Fruit fly (Drosophila melanogaster) whole organism, embryonic: ENCODE measurements around the gene Psn.

Experiments
- BtbVII ChIP-seq: fragments of 200-800 bp; sonication (Bioruptor generic); optimal IDR thresholded peaks from 3 replicates; lab custom pipeline; 2017; ENCODE audit warnings: missing biosample characterization, mild to moderate bottlenecking, missing genetic modification characterization
- CG10147 ChIP-seq: fragments of 200-800 bp; sonication (Bioruptor generic); optimal IDR thresholded peaks from 2 replicates; lab custom pipeline; 2019; ENCODE audit warnings: missing biosample characterization, mild to moderate bottlenecking, missing genetic modification characterization, moderate library complexity
- CG10431 ChIP-seq: fragments of 200-800 bp; sonication (Bioruptor generic); optimal IDR thresholded peaks from 3 replicates; lab custom pipeline; 2018; ENCODE audit warnings: missing biosample characterization, mild to moderate bottlenecking, missing genetic modification characterization
- CG10462 ChIP-seq: fragments of 200-800 bp; sonication (Bioruptor generic); optimal IDR thresholded peaks from 2 replicates; lab custom pipeline; 2016; ENCODE audit warnings: missing biosample characterization, missing genetic modification characterization
- CG10979 ChIP-seq: fragments of 200-800 bp; sonication (Bioruptor generic); optimal IDR thresholded peaks from 2 replicates; lab custom pipeline; 2018; ENCODE audit warnings: missing biosample characterization, mild to moderate bottlenecking, missing genetic modification characterization, moderate library complexity
- CG11695 ChIP-seq: fragments of 200-800 bp; sonication (Bioruptor generic); IDR thresholded peaks from 3 replicates; pipeline ENCODE4 v1.3.6; 2022; ENCODE audit warnings: missing biosample characterization, missing genetic modification characterization
- CG12299 ChIP-seq: fragments of 200-800 bp; sonication (Bioruptor generic); optimal IDR thresholded peaks from 2 replicates; lab custom pipeline; 2018; ENCODE audit warnings: missing biosample characterization, mild to moderate bottlenecking, missing genetic modification characterization
- CG14965 ChIP-seq: fragments of 200-800 bp; sonication (Bioruptor generic); optimal IDR thresholded peaks from 2 replicates; lab custom pipeline; 2016; ENCODE audit warnings: missing biosample characterization, missing genetic modification characterization, borderline replicate concordance
- CG1602 ChIP-seq: fragments of 200-800 bp; sonication (Bioruptor generic); optimal IDR thresholded peaks from 3 replicates; lab custom pipeline; 2016; ENCODE audit warnings: missing biosample characterization, missing genetic modification characterization
- CG1647 ChIP-seq: fragments of 200-800 bp; sonication (Bioruptor generic); optimal IDR thresholded peaks from 3 replicates; lab custom pipeline; 2016; ENCODE audit warnings: missing biosample characterization, missing genetic modification characterization
- CG1832 ChIP-seq: fragments of 200-800 bp; sonication (Bioruptor generic); optimal IDR thresholded peaks from 2 replicates; lab custom pipeline; 2017; ENCODE audit warnings: missing biosample characterization, mild to moderate bottlenecking, missing genetic modification characterization, inconsistent platforms
- CG18619 ChIP-seq: fragments of 200-800 bp; sonication (Bioruptor generic); optimal IDR thresholded peaks from 3 replicates; lab custom pipeline; 2017; ENCODE audit warnings: missing biosample characterization, mild to moderate bottlenecking, missing genetic modification characterization
- CG34376 ChIP-seq: fragments of 200-800 bp; sonication (Bioruptor generic); optimal IDR thresholded peaks from 2 replicates; lab custom pipeline; 2018; ENCODE audit warnings: missing biosample characterization, mild to moderate bottlenecking, missing genetic modification characterization
- CG4328 ChIP-seq: fragments of 200-800 bp; sonication (Bioruptor generic); optimal IDR thresholded peaks from 3 replicates; lab custom pipeline; 2017; ENCODE audit warnings: missing biosample characterization, missing genetic modification reagents, missing genetic modification characterization
- CG6654 ChIP-seq: fragments of 200-800 bp; sonication (Bioruptor generic); optimal IDR thresholded peaks from 2 replicates; lab custom pipeline; 2017; ENCODE audit warnings: missing biosample characterization, mild to moderate bottlenecking, missing genetic modification characterization
- CG7786 ChIP-seq: fragments of 200-800 bp; sonication (Bioruptor generic); optimal IDR thresholded peaks from 2 replicates; lab custom pipeline; 2016; ENCODE audit warnings: missing biosample characterization, missing genetic modification characterization
- CG7839 ChIP-seq: fragments of 200-800 bp; sonication (Bioruptor generic); optimal IDR thresholded peaks from 3 replicates; lab custom pipeline; 2018; ENCODE audit warnings: missing biosample characterization, mild to moderate bottlenecking, missing genetic modification characterization, moderate library complexity
- CG8765 ChIP-seq: fragments of 200-800 bp; sonication (Bioruptor generic); IDR thresholded peaks from 2 replicates; pipeline ENCODE4 v1.3.6; 2022; ENCODE audit warnings: missing biosample characterization, missing genetic modification characterization
- CG9932 ChIP-seq: fragments of 200-800 bp; sonication (Bioruptor generic); IDR thresholded peaks from 2 replicates; pipeline ENCODE4 v1.3.6; 2022; ENCODE audit warnings: missing biosample characterization, missing genetic modification characterization
- Eip74EF ChIP-seq, 2 experiments: fragments of 200-800 bp in 1 of 2; fragments of >200 bp in 1 of 2; sonication (Bioruptor generic) in 1 of 2; optimal IDR thresholded peaks; 2 replicates each; lab custom pipeline; 2017 to 2019; ENCODE audit warnings: missing biosample characterization in 2 of 2, missing genetic modification characterization in 2 of 2, mild to moderate bottlenecking in 1 of 2, moderate library complexity in 1 of 2
- Elba2 ChIP-seq: fragments of 200-800 bp; sonication (Bioruptor generic); optimal IDR thresholded peaks from 3 replicates; lab custom pipeline; 2016; ENCODE audit warnings: missing biosample characterization, missing genetic modification characterization
- Ets65A ChIP-seq: fragments of 200-800 bp; sonication (Bioruptor generic); peaks from one replicate; lab custom pipeline; 2016; ENCODE audit warnings: missing biosample characterization, missing genetic modification characterization
- Hmr ChIP-seq: fragments of 200-800 bp; sonication (Bioruptor generic); optimal IDR thresholded peaks from 3 replicates; lab custom pipeline; 2017; ENCODE audit warnings: mild to moderate bottlenecking, missing biosample characterization, missing genetic modification reagents, missing genetic modification characterization
- NC2β ChIP-seq: fragments of 200-800 bp; sonication (Bioruptor generic); optimal IDR thresholded peaks from 2 replicates; lab custom pipeline; 2016; ENCODE audit warnings: missing biosample characterization, missing genetic modification characterization
- NFAT ChIP-seq: fragments of 200-800 bp; sonication (Bioruptor generic); IDR thresholded peaks from 2 replicates; pipeline ENCODE4 v1.3.6; 2022; ENCODE audit warnings: missing biosample characterization, missing genetic modification characterization
- Rfx ChIP-seq: fragments of 200-800 bp; sonication (Bioruptor generic); IDR thresholded peaks from 2 replicates; pipeline ENCODE4 v1.3.6; 2022; ENCODE audit warnings: missing biosample characterization, missing genetic modification characterization
- Taf1 ChIP-seq: fragments of 200-800 bp; sonication (Bioruptor generic); IDR thresholded peaks from 2 replicates; pipeline ENCODE4 v1.3.6; 2022; ENCODE audit warnings: missing biosample characterization, missing genetic modification characterization
- Vsx1 ChIP-seq: fragments of 200-800 bp; sonication (Bioruptor generic); optimal IDR thresholded peaks from 2 replicates; lab custom pipeline; 2017; ENCODE audit warnings: missing biosample characterization, mild to moderate bottlenecking, missing genetic modification characterization, missing genetic modification reagents
- Xrp1 ChIP-seq: fragments of 200-800 bp; sonication (Bioruptor generic); IDR thresholded peaks from 2 replicates; pipeline ENCODE4 v1.3.6; 2022; ENCODE audit warnings: missing biosample characterization, missing genetic modification characterization
- abd-A ChIP-seq: fragments of 200-800 bp; sonication (Bioruptor generic); optimal IDR thresholded peaks from 3 replicates; lab custom pipeline; 2019; ENCODE audit warnings: missing biosample characterization, mild to moderate bottlenecking, missing genetic modification characterization, moderate library complexity
- amos ChIP-seq: fragments of 200-800 bp; sonication (Bioruptor generic); IDR thresholded peaks from 2 replicates; pipeline ENCODE4 v1.3.6; 2022; ENCODE audit warnings: missing biosample characterization, missing genetic modification characterization; ENCODE audit not compliant: partially characterized antibody
- aop ChIP-seq: fragments of 200-800 bp; sonication (Bioruptor generic); IDR thresholded peaks from 2 replicates; pipeline ENCODE4 v1.3.6; 2022; ENCODE audit warnings: missing biosample characterization, missing genetic modification characterization
- ap ChIP-seq: fragments of 200-800 bp; sonication (Bioruptor generic); IDR thresholded peaks from 2 replicates; pipeline ENCODE4 v1.3.6; 2022; ENCODE audit warnings: missing biosample characterization, missing genetic modification characterization
- cg ChIP-seq: fragments of 200-800 bp; sonication (Bioruptor generic); optimal IDR thresholded peaks from 3 replicates; lab custom pipeline; 2019; ENCODE audit warnings: missing biosample characterization, mild to moderate bottlenecking, missing genetic modification characterization, moderate library complexity
- crol ChIP-seq: fragments of 200-800 bp; sonication (Bioruptor generic); IDR thresholded peaks from 2 replicates; pipeline ENCODE4 v1.3.6; 2022; ENCODE audit warnings: missing biosample characterization, missing genetic modification characterization
- dysf ChIP-seq: fragments of 200-800 bp; sonication (Bioruptor generic); IDR thresholded peaks from 3 replicates; pipeline ENCODE4 v1.3.6; 2022; ENCODE audit warnings: missing biosample characterization, missing genetic modification characterization
- ems ChIP-seq: fragments of 200-800 bp; sonication (Bioruptor generic); optimal IDR thresholded peaks from 3 replicates; lab custom pipeline; 2016; ENCODE audit warnings: missing biosample characterization, missing genetic modification characterization
- en ChIP-seq: fragments of 200-800 bp; sonication (Bioruptor generic); optimal IDR thresholded peaks from 2 replicates; lab custom pipeline; 2016; ENCODE audit warnings: missing biosample characterization, missing genetic modification characterization
- gce ChIP-seq: fragments of 200-800 bp; sonication (Bioruptor generic); IDR thresholded peaks from 3 replicates; pipeline ENCODE4 v1.3.6; 2022; ENCODE audit warnings: missing biosample characterization, missing genetic modification characterization
- gcm2 ChIP-seq: fragments of 200-800 bp; sonication (Bioruptor generic); optimal IDR thresholded peaks from 2 replicates; lab custom pipeline; 2016; ENCODE audit warnings: missing biosample characterization, missing genetic modification characterization
- hkb ChIP-seq, 2 experiments: fragments of 200-800 bp in 1 of 2; fragments of >200 bp in 1 of 2; sonication (Bioruptor generic) in 1 of 2; IDR thresholded peaks in 1 of 2; optimal IDR thresholded peaks in 1 of 2; 2 replicates each; pipeline versions ENCODE4 v1.3.6 to Lab custom; 2017 to 2022; ENCODE audit warnings: missing biosample characterization in 1 of 2, missing genetic modification characterization in 1 of 2
- ken ChIP-seq: fragments of 200-800 bp; sonication (Bioruptor generic); IDR thresholded peaks from 3 replicates; pipeline ENCODE4 v1.3.6; 2022; ENCODE audit warnings: missing biosample characterization, missing genetic modification characterization
- pita ChIP-seq: fragments of 200-800 bp; sonication (Bioruptor generic); optimal IDR thresholded peaks from 2 replicates; lab custom pipeline; 2017; ENCODE audit warnings: missing biosample characterization, mild to moderate bottlenecking, missing genetic modification characterization
- rib ChIP-seq: fragments of 200-800 bp; sonication (Bioruptor generic); IDR thresholded peaks from 2 replicates; pipeline ENCODE4 v1.3.6; 2022; ENCODE audit warnings: missing biosample characterization, missing genetic modification characterization
- slou ChIP-seq: fragments of 200-800 bp; sonication (Bioruptor generic); optimal IDR thresholded peaks from 3 replicates; lab custom pipeline; 2016; ENCODE audit warnings: missing biosample characterization, missing genetic modification characterization
- ssp ChIP-seq: fragments of 200-800 bp; sonication (Bioruptor generic); IDR thresholded peaks from 2 replicates; pipeline ENCODE4 v1.3.6; 2022; ENCODE audit warnings: missing biosample characterization, missing genetic modification characterization
- tap ChIP-seq: fragments of 200-800 bp; optimal IDR thresholded peaks from 3 replicates; lab custom pipeline; 2019; ENCODE audit warnings: missing biosample characterization, mild to moderate bottlenecking, missing genetic modification characterization, moderate library complexity
- tin ChIP-seq: fragments of 200-800 bp; sonication (Bioruptor generic); optimal IDR thresholded peaks from 3 replicates; lab custom pipeline; 2016; ENCODE audit warnings: missing biosample characterization, missing genetic modification characterization
- zf30C ChIP-seq: fragments of 200-800 bp; sonication (Bioruptor generic); optimal IDR thresholded peaks from 3 replicates; lab custom pipeline; 2018; ENCODE audit warnings: missing biosample characterization, mild to moderate bottlenecking, missing genetic modification characterization

Gene Psn

DNA sequence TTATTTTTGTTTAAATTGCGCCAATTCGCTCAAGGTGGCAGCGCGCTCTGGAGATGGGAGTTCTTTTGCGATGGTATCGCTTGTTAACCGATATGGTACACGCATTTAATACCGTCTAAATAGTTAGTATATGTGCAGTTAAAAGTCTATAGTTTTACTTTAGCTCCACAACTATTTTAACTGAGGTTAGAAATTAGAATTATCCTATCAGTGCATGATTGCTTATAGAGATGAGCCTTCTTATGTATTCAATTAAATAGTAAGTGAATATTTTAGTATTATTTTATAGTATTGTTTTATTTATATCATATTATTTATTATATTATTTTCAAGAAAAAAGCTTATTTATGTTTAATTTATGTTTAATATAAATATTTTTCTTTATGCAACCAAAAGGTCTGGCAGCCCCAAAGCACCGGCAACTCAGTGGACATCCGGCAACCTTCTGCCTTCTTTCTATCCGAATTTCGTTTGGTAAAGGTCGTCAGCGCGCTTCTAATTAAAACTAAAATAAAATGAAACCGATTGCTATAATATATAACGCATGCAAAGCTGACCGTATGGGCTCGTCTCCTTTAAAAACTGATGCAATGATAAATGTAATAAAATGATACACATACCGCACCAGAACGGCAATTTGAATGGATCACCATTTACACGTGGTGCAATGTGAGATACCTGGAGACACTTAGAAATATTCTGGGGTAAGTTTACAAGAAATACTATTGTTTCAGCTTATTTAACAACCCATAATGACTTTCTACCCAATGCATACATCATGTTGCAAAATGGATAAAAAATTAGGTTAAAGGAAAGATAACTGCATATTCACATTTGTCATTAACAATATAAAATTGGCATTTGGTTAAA lies 20.8 kb downstream of the Psn start, which contains the start of gene CG5199 (continued):
- TF ChIP-seq CG1647 (GFP tag; lab: Kevin White, UChicago) (peak; percentile 25), Taf1 (no peak), CG14965 (GFP tag; lab: Kevin White, UChicago) (no peak), CG7786 (no peak), pita (GFP tag; lab: Kevin White, UChicago) (no peak), ap (GFP tag; lab: Robert Waterston, UW) (0 out of 2 replicates have a peak, but pooled peaks have one; percentile 24), Elba2 (GFP tag; lab: Kevin White, UChicago) (no peak), crol (GFP tag; lab: Robert Waterston, UW) (no peak; the same call in 1 of the 2 replicates), CG10979 (tag; lab: Kevin White, UChicago) (peak; percentile 59), gce (no peak), ssp (GFP tag; lab: Robert Waterston, UW) (peak; percentile 53; the same call in 1 of the 2 replicates), gcm2 (GFP tag; lab: Kevin White, UChicago) (no peak), CG1602 (GFP tag; lab: Kevin White, UChicago) (peak; percentile 56), ems (GFP tag; lab: Kevin White, UChicago) (no peak), Eip74EF (GFP tag; optimal IDR thresholded peaks at IDR 0.05; lab: Kevin White, UChicago) (no peak), tap (peak; percentile 45), slou (GFP tag; lab: Kevin White, UChicago) (peak; percentile 42), cg (no peak), CG10462 (GFP tag; lab: Kevin White, UChicago) (peak; percentile 38), Rfx (peak; percentile 67), Xrp1 (GFP tag; lab: Robert Waterston, UW) (peak; percentile 67), CG8765 (GFP tag; lab: Robert Waterston, UW) (no peak), CG1832 (GFP tag; lab: Kevin White, UChicago) (no peak), CG18619 (GFP tag; lab: Kevin White, UChicago) (peak; percentile 55), CG9932 (peak; percentile 71), abd-A (no peak), dysf (peak; percentile 77), CG12299 (peak; percentile 45), CG34376 (GFP tag; lab: Kevin White, UChicago) (no peak), tin (GFP tag; lab: Kevin White, UChicago) (peak; percentile 79), CG6654 (GFP tag; lab: Kevin White, UChicago) (peak; percentile 10), en (GFP tag; lab: Kevin White, UChicago) (no peak), NC2β (no peak), rib (no peak), amos (GFP tag; lab: Robert Waterston, UW) (peak; percentile 88), BtbVII (GFP tag; lab: Kevin White, UChicago) (peak; percentile 46), CG10147 (GFP tag; lab: Kevin White, UChicago) (no peak), hkb (optimal IDR thresholded peaks at IDR 0.05; lab: Kevin White, UChicago) (no peak), hkb (GFP tag; IDR thresholded peaks at IDR 0.05; lab: Robert Waterston, UW) (no peak), CG11695 (GFP tag; lab: Robert Waterston, UW) (peak; percentile 56; the same call in 2 of the 3 replicates), Vsx1 (GFP tag; lab: Kevin White, UChicago) (peak; percentile 23), CG10431 (GFP tag; lab: Kevin White, UChicago) (no peak), ken (GFP tag; lab: Robert Waterston, UW) (0 out of 3 replicates have a peak, but pooled peaks have one; percentile 18), Ets65A (GFP tag; lab: Kevin White, UChicago) (peak; percentile 92), Hmr (GFP tag; lab: Kevin White, UChicago) (peak; percentile 75), zf30C (GFP tag; lab: Kevin White, UChicago) (peak; percentile 86), NFAT (GFP tag; lab: Robert Waterston, UW) (peak; percentile 69), CG4328 (GFP tag; lab: Kevin White, UChicago) (peak; percentile 54), aop (GFP tag; lab: Robert Waterston, UW) (no peak), CG7839 (tag; lab: Kevin White, UChicago) (peak; percentile 58)
